Fruit fly (Drosophila melanogaster): Measurements from ENCODE around the gene Ice2.
A peak's percentile ranks its signal among the peaks of the same experiment; 100 is the strongest.

Gene Ice2

DNA sequence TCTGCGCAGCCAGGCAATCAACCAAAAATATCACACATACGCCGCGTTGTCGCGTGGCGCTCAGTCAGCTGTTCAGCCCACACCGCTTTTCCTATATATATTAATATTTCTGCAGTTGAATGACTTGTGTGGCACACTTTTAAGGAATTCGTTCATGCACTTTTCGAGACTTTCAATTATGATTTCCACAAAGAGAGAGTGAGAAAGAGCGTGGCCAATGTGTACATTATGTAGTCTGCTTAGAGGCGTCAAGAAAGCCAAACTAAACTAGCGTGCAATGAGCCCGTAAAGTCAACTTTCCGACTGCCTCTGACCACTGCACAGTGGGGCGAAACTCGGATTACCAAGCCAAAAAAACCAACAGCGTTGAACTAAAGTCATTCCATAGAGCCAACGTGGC, 24.1 kb downstream of the Ice2 start:
- TF ChIP-seq CG5204 (GFP tag; optimal IDR thresholded peaks at IDR 0.05) (no peak), CG7045 (GFP tag; optimal IDR thresholded peaks at IDR 0.05) (no peak), kay (GFP tag; ENCODE audit: borderline replicate concordance) (no peak), Hr96 (GFP tag; optimal IDR thresholded peaks at IDR 0.05) (no peak), Crg-1 (GFP tag; optimal IDR thresholded peaks at IDR 0.05) (no peak)

DNA sequence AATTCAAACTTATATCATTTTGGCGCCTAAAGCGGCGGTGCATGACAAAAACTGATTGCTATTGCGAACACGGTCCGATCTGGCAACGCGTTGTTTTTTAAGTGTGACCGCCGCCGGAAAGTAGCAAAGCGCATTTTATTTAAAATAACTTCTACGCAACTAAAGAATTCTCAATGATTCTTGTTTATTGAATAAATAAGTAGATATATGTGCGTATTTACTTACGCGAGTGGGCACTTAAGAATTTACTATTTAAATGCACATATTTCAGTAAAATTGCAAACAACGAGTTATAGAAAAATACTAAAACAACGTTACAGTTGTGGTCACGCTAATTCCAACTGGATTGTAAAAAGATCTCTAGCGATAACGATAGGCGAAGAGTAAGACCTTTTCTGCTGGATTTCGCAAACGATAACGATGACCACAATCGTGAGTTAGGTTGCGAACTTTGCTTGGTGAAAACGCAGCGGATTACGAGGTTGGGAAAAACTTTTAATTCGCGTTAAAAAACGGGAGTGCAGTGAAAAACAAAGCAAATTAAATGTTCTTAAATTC, 26.0 kb downstream of the Ice2 start:
- no peak for TF ChIP-seq Crg-1 (GFP tag; optimal IDR thresholded peaks at IDR 0.05)
- peak; percentile 9 for TF ChIP-seq CG1620 (GFP tag; optimal IDR thresholded peaks at IDR 0.05)
- peak; percentile 12 for TF ChIP-seq CG7101 (tag; optimal IDR thresholded peaks at IDR 0.05)
- TF ChIP-seq ovo (GFP tag; optimal IDR thresholded peaks at IDR 0.05) = no peak
- TF ChIP-seq toe (GFP tag; optimal IDR thresholded peaks at IDR 0.05) = peak; percentile 8
- no peak for TF ChIP-seq Mnt (GFP tag; optimal IDR thresholded peaks at IDR 0.05)
- peak; percentile 13 for TF ChIP-seq CG14711 (tag; optimal IDR thresholded peaks at IDR 0.05)
- no peak for TF ChIP-seq pad (GFP tag; optimal IDR thresholded peaks at IDR 0.05)
- peak; percentile 13 for TF ChIP-seq tj (GFP tag; optimal IDR thresholded peaks at IDR 0.05)
- no peak for TF ChIP-seq CG12768 (GFP tag; optimal IDR thresholded peaks at IDR 0.05)
- no peak for TF ChIP-seq Hr96 (GFP tag; optimal IDR thresholded peaks at IDR 0.05)
- TF ChIP-seq cnc (optimal IDR thresholded peaks at IDR 0.05) = no peak
- no peak for TF ChIP-seq CG7045 (GFP tag; optimal IDR thresholded peaks at IDR 0.05)
- no peak for TF ChIP-seq CG11617 (GFP tag; optimal IDR thresholded peaks at IDR 0.05)
- no peak for TF ChIP-seq kay (GFP tag; ENCODE audit: borderline replicate concordance)
- no peak for TF ChIP-seq Clk (GFP tag; optimal IDR thresholded peaks at IDR 0.05)
- TF ChIP-seq bab1 (GFP tag; optimal IDR thresholded peaks at IDR 0.05) = peak; percentile 29
- no peak for TF ChIP-seq cic (GFP tag; optimal IDR thresholded peaks at IDR 0.05)
- TF ChIP-seq CG5204 (GFP tag; optimal IDR thresholded peaks at IDR 0.05) = peak; percentile 27
- no peak for TF ChIP-seq CG33017 (tag; optimal IDR thresholded peaks at IDR 0.05)

DNA sequence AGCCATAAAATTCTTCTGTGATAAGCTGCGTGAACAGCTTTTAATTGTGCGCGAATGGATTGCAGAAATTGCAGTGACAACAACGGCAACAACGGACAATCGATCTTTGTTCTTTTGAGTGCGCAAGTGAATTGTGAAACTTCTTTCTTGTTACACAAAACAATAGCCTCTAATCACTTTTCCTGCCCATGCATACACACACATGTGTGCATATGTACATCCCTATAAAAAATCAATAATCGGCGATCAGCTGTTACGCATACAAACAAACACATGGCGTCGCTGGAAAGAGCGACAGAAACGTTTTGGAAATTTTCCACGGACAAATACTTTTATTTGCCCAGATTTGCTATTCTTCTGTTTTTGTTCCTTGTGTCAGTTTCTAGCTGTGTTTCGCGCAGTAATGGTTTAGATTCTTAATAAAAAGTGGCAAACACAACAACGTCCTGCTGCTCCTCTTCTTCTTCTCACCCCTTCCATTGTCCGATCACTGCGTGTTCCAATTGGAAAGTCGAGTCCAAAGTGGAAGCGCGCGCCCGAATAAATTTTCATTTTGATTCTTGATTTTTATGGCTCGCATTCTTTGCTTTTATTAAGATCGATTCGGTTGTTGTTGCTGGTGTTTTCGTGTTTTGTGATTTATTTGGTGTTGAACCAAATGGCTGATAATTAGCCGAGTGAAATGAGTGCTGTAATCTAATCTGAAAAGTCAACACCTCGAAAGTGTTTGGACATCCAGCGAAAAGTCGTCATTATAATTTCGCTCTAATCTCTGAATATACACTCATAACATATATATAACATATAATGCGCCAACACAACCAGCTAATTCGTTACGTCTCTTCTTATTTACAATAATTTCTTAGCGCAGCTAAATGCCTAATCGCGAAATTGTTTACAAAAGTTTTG, 26.8 kb downstream of the Ice2 start:
- TF ChIP-seq Clk (GFP tag; optimal IDR thresholded peaks at IDR 0.05) (peak; percentile 50), Hr96 (GFP tag; optimal IDR thresholded peaks at IDR 0.05) (no peak), ovo (GFP tag; optimal IDR thresholded peaks at IDR 0.05) (peak; percentile 29), toe (GFP tag; optimal IDR thresholded peaks at IDR 0.05) (peak; percentile 60), cic (GFP tag; optimal IDR thresholded peaks at IDR 0.05) (peak; percentile 94), cnc (optimal IDR thresholded peaks at IDR 0.05) (no peak), Mnt (GFP tag; optimal IDR thresholded peaks at IDR 0.05) (peak; percentile 45), CG14711 (tag; optimal IDR thresholded peaks at IDR 0.05) (peak; percentile 0), CG33017 (tag; optimal IDR thresholded peaks at IDR 0.05) (peak; percentile 71), bab1 (GFP tag; optimal IDR thresholded peaks at IDR 0.05) (peak; percentile 33), Crg-1 (GFP tag; optimal IDR thresholded peaks at IDR 0.05) (peak; percentile 2), CG12768 (GFP tag; optimal IDR thresholded peaks at IDR 0.05) (peak; percentile 33), CG11617 (GFP tag; optimal IDR thresholded peaks at IDR 0.05) (peak; percentile 28), CG5204 (GFP tag; optimal IDR thresholded peaks at IDR 0.05) (no peak), CG7101 (tag; optimal IDR thresholded peaks at IDR 0.05) (peak; percentile 60), pad (GFP tag; optimal IDR thresholded peaks at IDR 0.05) (peak; percentile 26), CG7045 (GFP tag; optimal IDR thresholded peaks at IDR 0.05) (peak; percentile 69), tj (GFP tag; optimal IDR thresholded peaks at IDR 0.05) (peak; percentile 19), kay (GFP tag; ENCODE audit: borderline replicate concordance) (peak; percentile 71), CG1620 (GFP tag; optimal IDR thresholded peaks at IDR 0.05) (no peak)

DNA sequence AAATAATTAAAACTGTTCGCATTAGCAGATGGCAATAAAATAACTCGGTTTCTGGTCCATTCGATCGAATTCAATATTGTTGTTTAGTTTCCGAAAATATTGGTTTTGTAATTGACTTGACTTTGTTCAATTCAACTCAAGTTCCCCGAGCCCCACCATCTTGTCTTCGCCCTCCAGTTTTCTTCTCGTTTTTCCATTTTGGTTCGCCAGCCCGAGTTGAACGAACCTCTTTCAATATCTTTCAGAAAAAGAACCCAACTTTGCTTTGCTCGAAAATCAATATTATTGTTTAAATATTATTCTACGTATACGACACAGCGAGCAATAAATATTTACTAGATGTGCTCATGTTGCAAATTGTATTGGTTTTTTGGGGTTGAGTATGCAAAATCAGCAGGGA, 28.6 kb downstream of the Ice2 start:
- no peak for TF ChIP-seq CG1620 (GFP tag; optimal IDR thresholded peaks at IDR 0.05)
- no peak for TF ChIP-seq ovo (GFP tag; optimal IDR thresholded peaks at IDR 0.05)
- no peak for TF ChIP-seq Crg-1 (GFP tag; optimal IDR thresholded peaks at IDR 0.05)
- TF ChIP-seq Mnt (GFP tag; optimal IDR thresholded peaks at IDR 0.05) = no peak
- no peak for TF ChIP-seq CG12768 (GFP tag; optimal IDR thresholded peaks at IDR 0.05)
- TF ChIP-seq cic (GFP tag; optimal IDR thresholded peaks at IDR 0.05) = no peak
- TF ChIP-seq CG7101 (tag; optimal IDR thresholded peaks at IDR 0.05) = no peak
- TF ChIP-seq CG11617 (GFP tag; optimal IDR thresholded peaks at IDR 0.05) = no peak
- TF ChIP-seq Clk (GFP tag; optimal IDR thresholded peaks at IDR 0.05) = no peak
- TF ChIP-seq bab1 (GFP tag; optimal IDR thresholded peaks at IDR 0.05) = no peak

DNA sequence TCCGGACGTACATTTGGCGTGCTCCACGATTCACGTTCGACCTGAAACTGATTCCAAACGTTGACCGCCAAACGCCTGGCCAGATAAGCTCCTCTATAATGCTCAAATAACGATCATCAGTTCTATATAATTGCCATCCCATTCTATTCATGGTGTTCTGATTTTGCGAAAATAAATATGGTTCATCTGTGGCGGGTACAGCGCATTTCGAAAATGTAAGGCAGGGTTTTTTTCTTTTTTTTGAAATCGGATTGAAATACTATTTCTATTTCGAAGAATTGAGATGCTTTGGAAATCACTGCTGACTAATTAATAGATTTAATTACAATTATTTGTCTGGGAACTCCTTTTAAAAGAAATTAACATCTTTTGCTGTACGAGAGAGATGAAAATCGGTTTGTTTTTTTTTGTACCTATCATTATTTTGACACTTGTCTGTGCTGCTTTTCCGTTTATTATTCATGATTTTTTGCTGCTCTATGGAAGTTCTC, 31.1 kb downstream of the Ice2 start, which contains the start of gene cDIP:
Gene cDIP, minus strand, starts transcription at position 51 of the 491 bp plus-strand sequence.
- TF ChIP-seq CG33017 (tag; optimal IDR thresholded peaks at IDR 0.05) (no peak), Hr96 (GFP tag; optimal IDR thresholded peaks at IDR 0.05) (no peak), kay (GFP tag; ENCODE audit: borderline replicate concordance) (peak; percentile 57)

DNA sequence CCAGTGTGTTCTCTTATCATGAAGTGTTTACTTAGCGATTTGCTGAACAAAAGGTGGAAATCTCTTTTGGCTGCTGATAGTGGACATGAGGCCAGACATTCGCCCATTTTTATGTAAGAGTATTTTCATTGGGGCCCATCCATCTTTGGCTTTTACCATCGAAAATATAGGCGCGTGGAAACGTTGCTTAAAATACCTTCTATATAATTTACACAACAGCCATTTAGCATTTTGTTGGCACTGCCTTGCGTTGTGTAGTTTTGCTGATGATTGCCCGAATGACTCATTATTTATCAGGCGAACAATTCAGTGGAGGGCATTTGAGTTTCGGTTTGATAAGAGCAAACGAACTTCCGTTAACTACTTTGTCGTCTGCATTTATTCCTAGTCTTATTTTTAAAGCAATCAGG, 31.6 kb downstream of the Ice2 start:
- no peak for TF ChIP-seq CG7045 (GFP tag; optimal IDR thresholded peaks at IDR 0.05)
- TF ChIP-seq Crg-1 (GFP tag; optimal IDR thresholded peaks at IDR 0.05) = peak; percentile 40
- TF ChIP-seq Mnt (GFP tag; optimal IDR thresholded peaks at IDR 0.05) = peak; percentile 12
- peak; percentile 15 for TF ChIP-seq kay (GFP tag; ENCODE audit: borderline replicate concordance)
- TF ChIP-seq CG11617 (GFP tag; optimal IDR thresholded peaks at IDR 0.05) = no peak
- no peak for TF ChIP-seq cnc (optimal IDR thresholded peaks at IDR 0.05)
- no peak for TF ChIP-seq CG5204 (GFP tag; optimal IDR thresholded peaks at IDR 0.05)
- TF ChIP-seq CG1620 (GFP tag; optimal IDR thresholded peaks at IDR 0.05) = no peak
- TF ChIP-seq CG14711 (tag; optimal IDR thresholded peaks at IDR 0.05) = peak; percentile 5
- peak; percentile 44 for TF ChIP-seq CG33017 (tag; optimal IDR thresholded peaks at IDR 0.05)
- TF ChIP-seq CG12768 (GFP tag; optimal IDR thresholded peaks at IDR 0.05) = peak; percentile 15
- no peak for TF ChIP-seq Clk (GFP tag; optimal IDR thresholded peaks at IDR 0.05)
- no peak for TF ChIP-seq pad (GFP tag; optimal IDR thresholded peaks at IDR 0.05)
- peak; percentile 51 for TF ChIP-seq cic (GFP tag; optimal IDR thresholded peaks at IDR 0.05)
- TF ChIP-seq bab1 (GFP tag; optimal IDR thresholded peaks at IDR 0.05) = no peak
- TF ChIP-seq CG7101 (tag; optimal IDR thresholded peaks at IDR 0.05) = peak; percentile 8
- TF ChIP-seq toe (GFP tag; optimal IDR thresholded peaks at IDR 0.05) = no peak
- no peak for TF ChIP-seq ovo (GFP tag; optimal IDR thresholded peaks at IDR 0.05)
- TF ChIP-seq Hr96 (GFP tag; optimal IDR thresholded peaks at IDR 0.05) = no peak
- peak; percentile 30 for TF ChIP-seq tj (GFP tag; optimal IDR thresholded peaks at IDR 0.05)

Data from whole organism, adult.